Worm (Caenorhabditis elegans) whole organism, early embryonic: Measurements from ENCODE around the gene rab-6.1.

Experiments used
- B0310.2 ChIP-seq: sonication (generic microtip); optimal IDR thresholded peaks from 2 replicates; lab custom pipeline; 2016; ENCODE audit warnings: mild to moderate bottlenecking, missing genetic modification characterization, missing compliant biosample characterization
- F13C5.2 ChIP-seq: sonication (generic microtip); optimal IDR thresholded peaks from 2 replicates; lab custom pipeline; 2017; ENCODE audit warnings: mild to moderate bottlenecking, missing genetic modification characterization, inconsistent platforms, missing compliant biosample characterization
- aly-1 ChIP-seq: sonication (generic microtip); optimal IDR thresholded peaks from 2 replicates; lab custom pipeline; 2016; ENCODE audit warnings: missing genetic modification characterization, missing compliant biosample characterization
- ama-1 ChIP-seq: fragments of 150-350 bp; optimal IDR thresholded peaks from 2 replicates; lab custom pipeline; 2014
- ceh-13 ChIP-seq: fragments of 200-800 bp; sonication (Bioruptor generic); optimal IDR thresholded peaks from 2 replicates; lab custom pipeline; 2018; ENCODE audit warnings: mild to moderate bottlenecking, missing genetic modification characterization, missing compliant biosample characterization
- ceh-36 ChIP-seq: sonication (generic microtip); optimal IDR thresholded peaks from 2 replicates; lab custom pipeline; 2016; ENCODE audit warnings: missing genetic modification characterization, inconsistent platforms, missing compliant biosample characterization
- ets-7 ChIP-seq: sonication (generic microtip); optimal IDR thresholded peaks from 2 replicates; lab custom pipeline; 2016; ENCODE audit warnings: missing genotype, missing genetic modification characterization, missing compliant biosample characterization
- flt-1 ChIP-seq: fragments of 200-800 bp; sonication (Bioruptor generic); IDR thresholded peaks from 2 replicates; pipeline ENCODE4 v1.3.6; 2022; ENCODE audit warnings: missing genetic modification characterization, missing compliant biosample characterization
- hmbx-1 ChIP-seq: sonication (generic microtip); optimal IDR thresholded peaks from 2 replicates; lab custom pipeline; 2016; ENCODE audit warnings: mild to moderate bottlenecking, missing genetic modification characterization, missing compliant biosample characterization
- hmg-4 ChIP-seq: fragments of 200-800 bp; sonication (Bioruptor generic); optimal IDR thresholded peaks from 2 replicates; lab custom pipeline; 2018; ENCODE audit warnings: mild to moderate bottlenecking, missing genetic modification characterization, missing compliant biosample characterization
- hnd-1 ChIP-seq: sonication (generic microtip); optimal IDR thresholded peaks from 2 replicates; lab custom pipeline; 2016; ENCODE audit warnings: missing genetic modification characterization, missing compliant biosample characterization
- pes-1 ChIP-seq: fragments of 200-800 bp; sonication (Bioruptor generic); IDR thresholded peaks from 2 replicates; pipeline ENCODE4 v1.3.6; 2022; ENCODE audit warnings: missing genetic modification reagents, missing genetic modification characterization, missing compliant biosample characterization
- scrt-1 ChIP-seq: fragments of 200-800 bp; sonication (Bioruptor generic); IDR thresholded peaks from 2 replicates; pipeline ENCODE4 v1.3.6; 2022; ENCODE audit warnings: missing genetic modification characterization, missing compliant biosample characterization
- sea-1 ChIP-seq: fragments of 200-800 bp; sonication (Bioruptor generic); conservative IDR thresholded peaks from 2 replicates; pipeline ENCODE4 v1.3.6; 2022; ENCODE audit warnings: missing genetic modification characterization, missing compliant biosample characterization
- tbx-11 ChIP-seq: fragments of 200-800 bp; sonication (Bioruptor generic); IDR thresholded peaks from 2 replicates; pipeline ENCODE4 v1.3.6; 2022; ENCODE audit warnings: missing genetic modification characterization, missing compliant biosample characterization
- tbx-37 ChIP-seq: fragments of 200-800 bp; sonication (Bioruptor generic); conservative IDR thresholded peaks from 2 replicates; pipeline ENCODE4 v1.3.6; 2022; ENCODE audit warnings: missing genetic modification reagents, missing genetic modification characterization, missing compliant biosample characterization
- tra-4 ChIP-seq: sonication (generic microtip); optimal IDR thresholded peaks from 2 replicates; lab custom pipeline; 2017; ENCODE audit warnings: missing genetic modification characterization, missing compliant biosample characterization

Gene rab-6.1

ce11 chrIII:8983811-8984210, 21.9 kb downstream of the rab-6.1 start:
- no peak for TF ChIP-seq sea-1 (GFP tag; lab: Robert Waterston, UW)
- no peak for TF ChIP-seq ceh-36 (tag; lab: Kevin White, UChicago)
- TF ChIP-seq flt-1, result no peak
- no peak for TF ChIP-seq hmg-4 (GFP tag; lab: Kevin White, UChicago)
- TF ChIP-seq ets-7, result no peak

DNA sequence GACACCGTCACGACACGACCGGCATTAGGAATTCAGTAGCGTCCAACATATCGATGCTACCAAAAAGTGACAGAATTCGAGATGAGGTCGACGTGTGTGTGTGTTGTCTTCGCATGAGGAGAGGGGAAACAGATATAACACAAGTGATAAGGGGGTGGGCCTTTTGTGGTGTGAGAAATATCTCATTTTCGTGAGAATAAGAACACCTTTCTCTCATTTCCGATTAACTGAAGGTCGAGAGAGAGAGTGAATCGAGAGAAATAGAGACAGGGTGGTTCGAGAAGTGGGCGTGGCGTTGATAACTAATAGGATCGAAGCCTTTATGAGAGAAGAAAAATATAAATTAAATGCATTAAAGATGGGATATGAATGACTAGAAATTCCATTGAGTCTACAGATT, 22.6 kb downstream of the rab-6.1 start:
- TF ChIP-seq hmg-4 (GFP tag; lab: Kevin White, UChicago) (no peak), aly-1 (no peak)

DNA sequence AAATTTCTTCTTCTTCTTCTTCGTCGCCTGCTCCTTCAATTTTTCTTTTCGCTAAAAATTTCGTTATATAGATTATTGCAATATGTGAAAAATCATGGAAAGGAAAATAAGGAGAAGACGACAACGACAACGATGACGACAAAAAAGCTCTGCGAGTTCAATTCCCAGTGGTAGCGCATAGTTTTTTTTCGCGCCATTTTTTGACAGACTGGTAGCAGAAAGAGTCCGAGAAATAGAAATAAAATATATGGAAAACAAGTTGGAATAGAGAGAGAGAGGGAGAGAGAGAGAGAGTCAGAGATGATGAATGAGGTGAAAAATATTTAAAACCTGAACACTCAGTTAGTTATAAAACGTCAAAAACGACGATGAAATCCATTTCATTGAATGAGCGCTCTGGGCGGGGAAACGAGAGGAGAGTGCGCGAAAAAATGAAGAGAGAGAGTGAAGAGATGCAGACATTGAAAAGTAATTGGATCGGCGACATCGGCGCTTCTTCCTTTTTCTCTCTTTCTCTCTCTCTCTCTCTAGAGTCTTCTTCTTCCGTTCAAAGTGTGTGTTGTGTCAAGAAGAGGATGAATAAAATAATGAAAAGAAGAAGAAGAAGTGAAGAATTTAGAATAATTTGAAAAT, 23.8 kb downstream of the rab-6.1 start, which contains the start of gene pde-2:
Gene pde-2 (minus strand): TSS at position 51 of the 633 bp plus-strand sequence.
- TF ChIP-seq ceh-13 (GFP tag; lab: Kevin White, UChicago) (no peak), pes-1 (GFP tag; lab: Robert Waterston, UW) (no peak), ceh-36 (tag; lab: Kevin White, UChicago) (no peak), B0310.2 (tag; lab: Kevin White, UChicago) (no peak), hnd-1 (tag; lab: Kevin White, UChicago) (no peak), scrt-1 (GFP tag; lab: Robert Waterston, UW) (no peak), aly-1 (no peak), ama-1 (lab: Kevin White, UChicago) (no peak)

DNA sequence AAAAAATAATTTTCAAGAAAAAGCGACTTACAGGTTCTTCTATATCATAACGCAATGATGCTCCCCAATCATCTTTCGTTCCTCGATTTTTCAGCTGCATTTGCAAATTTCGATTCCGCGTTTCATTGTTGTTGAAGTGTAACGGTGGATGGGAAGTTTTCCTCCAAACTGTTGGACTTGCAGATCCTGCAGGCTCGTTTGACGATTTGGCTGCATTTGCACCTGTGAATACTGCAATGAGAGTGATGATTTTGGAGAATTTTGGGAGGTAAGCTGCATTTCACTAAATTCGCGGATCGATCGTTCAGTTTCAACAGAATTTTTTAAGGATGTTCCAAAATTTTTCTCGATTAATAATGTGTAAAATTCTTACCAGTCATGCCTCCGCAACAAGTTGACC, 24.9 kb downstream of the rab-6.1 start:
- no peak for TF ChIP-seq tbx-11 (GFP tag; lab: Robert Waterston, UW)
- TF ChIP-seq pes-1 (GFP tag; lab: Robert Waterston, UW), result no peak
- TF ChIP-seq scrt-1 (GFP tag; lab: Robert Waterston, UW), result no peak
- TF ChIP-seq ama-1 (lab: Kevin White, UChicago), result no peak
- TF ChIP-seq ets-7, result no peak
- no peak for TF ChIP-seq hnd-1 (tag; lab: Kevin White, UChicago)
- TF ChIP-seq hmbx-1 (tag; lab: Kevin White, UChicago), result no peak
- TF ChIP-seq B0310.2 (tag; lab: Kevin White, UChicago), result no peak
- TF ChIP-seq flt-1, result no peak
- no peak for TF ChIP-seq aly-1

- TF ChIP-seq pes-1 (GFP tag; lab: Robert Waterston, UW) (no peak), tra-4 (tag; lab: Kevin White, UChicago) (no peak), sea-1 (GFP tag; lab: Robert Waterston, UW) (no peak), tbx-11 (GFP tag; lab: Robert Waterston, UW) (no peak), hmg-4 (GFP tag; lab: Kevin White, UChicago) (no peak), aly-1 (no peak), tbx-37 (GFP tag; lab: Robert Waterston, UW) (no peak)
Measured at ce11 chrIII:8978512-8979352, 27.0 kb downstream of the rab-6.1 start.

- TF ChIP-seq tra-4 (tag; lab: Kevin White, UChicago), result no peak
Measured at ce11 chrIII:8974835-8975234, 30.9 kb downstream of the rab-6.1 start.

DNA sequence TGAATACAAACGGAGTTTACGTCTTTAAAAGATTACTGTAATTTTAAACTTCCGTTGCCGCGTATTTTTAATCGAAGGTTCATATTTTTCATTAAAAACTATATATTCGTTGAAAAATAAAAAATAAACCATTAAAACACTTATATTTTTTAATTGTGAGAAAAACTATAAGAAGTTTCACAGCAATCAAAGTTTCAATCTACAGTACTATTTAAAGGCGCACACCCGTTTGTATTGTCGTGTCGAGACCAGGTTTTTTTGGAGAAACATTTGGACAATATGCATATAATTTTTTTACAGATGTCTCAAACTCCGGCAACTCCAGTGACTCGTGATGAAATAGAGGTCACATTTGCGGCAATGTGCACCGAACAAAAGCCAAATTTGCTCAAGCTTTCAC, 31.9 kb downstream of the rab-6.1 start, which contains the start of gene R08D7.5:
Gene R08D7.5 (plus strand): TSS at position 301 of the 400 bp plus-strand sequence.
- no peak for TF ChIP-seq tra-4 (tag; lab: Kevin White, UChicago)

DNA sequence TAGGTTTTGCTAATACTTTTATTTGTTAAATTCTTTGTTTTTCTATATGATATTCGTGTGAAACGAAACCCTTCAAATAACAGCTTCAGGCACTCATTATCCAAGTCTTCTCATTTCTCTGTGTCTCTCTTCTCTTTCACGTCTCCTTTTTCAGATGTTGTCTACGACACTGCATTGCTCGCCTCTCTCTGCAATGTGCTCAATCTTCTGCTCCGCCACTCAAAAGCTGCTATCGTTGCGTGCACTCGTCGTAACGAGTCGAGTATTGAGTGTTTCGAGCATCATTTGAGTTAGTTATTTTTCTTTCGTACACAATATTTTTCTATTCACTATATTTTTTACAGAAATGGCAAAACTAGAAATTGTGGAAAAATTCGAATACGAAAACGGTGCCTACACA, 32.6 kb downstream of the rab-6.1 start:
- no peak for TF ChIP-seq flt-1
- no peak for TF ChIP-seq aly-1
- TF ChIP-seq hnd-1 (tag; lab: Kevin White, UChicago), result no peak
- TF ChIP-seq B0310.2 (tag; lab: Kevin White, UChicago), result no peak
- TF ChIP-seq hmg-4 (GFP tag; lab: Kevin White, UChicago), result no peak

- peak; percentile 17 for TF ChIP-seq ceh-36 (tag; lab: Kevin White, UChicago)
- TF ChIP-seq tbx-37 (GFP tag; lab: Robert Waterston, UW), result peak; percentile 61
- peak; percentile 13 for TF ChIP-seq ets-7
- TF ChIP-seq hmbx-1 (tag; lab: Kevin White, UChicago), result no peak
- no peak for TF ChIP-seq aly-1
- no peak for TF ChIP-seq scrt-1 (GFP tag; lab: Robert Waterston, UW)
- TF ChIP-seq sea-1 (GFP tag; lab: Robert Waterston, UW), result no peak
- TF ChIP-seq tra-4 (tag; lab: Kevin White, UChicago), result no peak
- TF ChIP-seq hmg-4 (GFP tag; lab: Kevin White, UChicago), result no peak
- TF ChIP-seq ama-1 (lab: Kevin White, UChicago), result no peak
- TF ChIP-seq flt-1, result 0 out of 2 replicates have a peak, but pooled peaks have one; percentile 31
- TF ChIP-seq B0310.2 (tag; lab: Kevin White, UChicago), result no peak
- TF ChIP-seq hnd-1 (tag; lab: Kevin White, UChicago), result peak; percentile 17
- TF ChIP-seq pes-1 (GFP tag; lab: Robert Waterston, UW), result peak; percentile 70
- peak; percentile 84 for TF ChIP-seq F13C5.2 (tag; lab: Kevin White, UChicago)
Measured at ce11 chrIII:8971255-8972020, 34.3 kb downstream of the rab-6.1 start, which contains the start of the genes eif-3.D and R08D7.4. TSS of gene eif-3.D (minus strand) at chrIII:8971578. TSS of gene R08D7.4 (plus strand) at chrIII:8971892.
